Fruit fly (Drosophila melanogaster) whole organism, pupa: ENCODE data around the gene tplus3b.

ENCODE experiments used
- D1 ChIP-seq: fragments of 200-800 bp; sonication (Bioruptor generic); optimal IDR thresholded peaks from 2 replicates; lab custom pipeline; 2018; ENCODE audit warnings: missing biosample characterization, mild to moderate bottlenecking, missing genetic modification characterization, moderate library complexity
- Pif1A ChIP-seq: fragments of 200-800 bp; sonication (Bioruptor generic); optimal IDR thresholded peaks from 3 replicates; lab custom pipeline; 2016; ENCODE audit warnings: missing biosample characterization, missing genetic modification characterization
- Snoo ChIP-seq: fragments of 200-800 bp; sonication (Bioruptor generic); optimal IDR thresholded peaks from 3 replicates; lab custom pipeline; 2017; ENCODE audit warnings: missing biosample characterization, mild to moderate bottlenecking, missing genetic modification characterization, inconsistent platforms
- gl ChIP-seq: fragments of 200-800 bp; sonication (Bioruptor generic); optimal IDR thresholded peaks from 2 replicates; lab custom pipeline; 2018; ENCODE audit warnings: missing biosample characterization, mild to moderate bottlenecking, missing genetic modification characterization

DNA sequence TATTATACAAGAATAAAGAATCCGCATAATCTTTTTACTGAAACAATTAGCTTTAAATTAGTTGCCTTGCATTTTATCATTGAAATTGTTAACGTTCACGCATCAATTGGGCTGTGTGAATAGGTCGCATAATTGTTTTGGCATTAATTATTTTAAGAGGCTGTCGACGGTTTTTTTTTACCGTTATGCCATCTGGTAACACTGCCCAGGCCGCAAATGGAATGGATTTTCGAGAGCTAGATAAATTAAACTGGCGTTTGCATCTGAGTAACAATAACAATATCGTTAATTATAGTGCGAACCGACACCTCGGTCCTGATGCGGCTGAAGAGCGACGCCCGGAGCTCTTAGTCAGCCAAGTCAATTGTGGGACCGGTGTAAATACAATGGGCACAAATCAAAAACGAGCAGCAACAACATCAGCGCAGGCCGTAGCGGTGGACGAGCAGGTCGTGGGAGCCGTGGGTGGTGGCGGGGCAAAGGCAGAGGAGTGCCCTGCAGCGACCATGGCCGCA is 17.5 kb upstream of the tplus3b start:
- TF ChIP-seq D1 (no peak), Snoo (tag; lab: Kevin White, UChicago) (no peak), gl (tag; lab: Kevin White, UChicago) (no peak), Pif1A (GFP tag; lab: Kevin White, UChicago) (no peak)
